Worm (Caenorhabditis elegans) whole organism, L2 larva: Measurements from ENCODE around the gene fbxa-44.
A peak's percentile ranks its signal among the peaks of the same experiment; 100 is the strongest.

ENCODE experiments used
- F13H6.1 ChIP-seq: sonication (generic microtip); optimal IDR thresholded peaks from 2 replicates; lab custom pipeline; 2016; ENCODE audit warnings: missing genetic modification characterization, missing compliant biosample characterization
- Y55F3AM.14 ChIP-seq: fragments of 200-800 bp; sonication (Bioruptor generic); optimal IDR thresholded peaks from 2 replicates; lab custom pipeline; 2018; ENCODE audit warnings: mild to moderate bottlenecking, missing genetic modification characterization, missing compliant biosample characterization
- ZK546.5 ChIP-seq: sonication (generic microtip); optimal IDR thresholded peaks from 2 replicates; lab custom pipeline; 2017; ENCODE audit warnings: missing biosample characterization, missing genetic modification characterization
- alr-1 ChIP-seq: fragments of 150-350 bp; optimal IDR thresholded peaks from 2 replicates; lab custom pipeline; 2014; ENCODE audit warnings: missing biosample characterization, missing genetic modification characterization
- aly-2 ChIP-seq: fragments of 150-350 bp; optimal IDR thresholded peaks from 2 replicates; lab custom pipeline; 2014; ENCODE audit warnings: missing biosample characterization, missing genetic modification characterization
- ama-1 ChIP-seq: fragments of 150-350 bp; optimal IDR thresholded peaks from 2 replicates; lab custom pipeline; 2018; ENCODE audit warnings: inconsistent platforms
- ceh-16 ChIP-seq: fragments of 150-350 bp; optimal IDR thresholded peaks from 2 replicates; lab custom pipeline; 2014; ENCODE audit warnings: missing biosample characterization, missing genetic modification characterization
- ceh-82 ChIP-seq: fragments of 150-350 bp; optimal IDR thresholded peaks from 2 replicates; lab custom pipeline; 2014; ENCODE audit warnings: missing biosample characterization, missing genetic modification characterization
- crh-2 ChIP-seq: sonication (generic microtip); optimal IDR thresholded peaks from 2 replicates; lab custom pipeline; 2017; ENCODE audit warnings: missing biosample characterization, missing genetic modification characterization
- dmd-4 ChIP-seq: sonication (generic microtip); optimal IDR thresholded peaks from 2 replicates; lab custom pipeline; 2017; ENCODE audit warnings: missing biosample characterization, missing genetic modification characterization
- egl-27 ChIP-seq: sonication (generic microtip); optimal IDR thresholded peaks from 3 replicates; lab custom pipeline; 2017; ENCODE audit warnings: missing biosample characterization, missing genetic modification reagents, missing genetic modification characterization
- elt-1 ChIP-seq: fragments of 150-350 bp; optimal IDR thresholded peaks from 2 replicates; lab custom pipeline; 2014; ENCODE audit warnings: missing biosample characterization, missing genetic modification characterization
- elt-3 ChIP-seq: sonication (generic microtip); optimal IDR thresholded peaks from 2 replicates; lab custom pipeline; 2017; ENCODE audit warnings: missing biosample characterization, missing genetic modification characterization
- fos-1 ChIP-seq: fragments of 150-350 bp; optimal IDR thresholded peaks from 2 replicates; lab custom pipeline; 2014; ENCODE audit warnings: missing biosample characterization, missing genetic modification characterization
- gmeb-1 ChIP-seq: fragments of 150-350 bp; optimal IDR thresholded peaks from 2 replicates; lab custom pipeline; 2014; ENCODE audit warnings: missing biosample characterization, missing genetic modification characterization
- lin-11 ChIP-seq: fragments of 150-350 bp; sonication (generic microtip); optimal IDR thresholded peaks from 2 replicates; lab custom pipeline; 2014; ENCODE audit warnings: missing biosample characterization, missing genetic modification characterization, inconsistent platforms, mixed read lengths
- lin-39 ChIP-seq: fragments of 150-350 bp; optimal IDR thresholded peaks from 2 replicates; lab custom pipeline; 2014; ENCODE audit warnings: missing biosample characterization, missing genetic modification reagents, missing genetic modification characterization
- mab-5 ChIP-seq: fragments of 150-350 bp; optimal IDR thresholded peaks from 2 replicates; lab custom pipeline; 2014; ENCODE audit warnings: missing biosample characterization, missing genetic modification characterization
- mdl-1 ChIP-seq, 2 experiments: fragments of 150-350 bp in 1 of 2; sonication (generic microtip) in 1 of 2; optimal IDR thresholded peaks; 2 replicates each; lab custom pipeline; 2017; ENCODE audit warnings: missing biosample characterization in 2 of 2, missing genetic modification characterization in 2 of 2
- nhr-11 ChIP-seq: fragments of 150-350 bp; optimal IDR thresholded peaks from 2 replicates; lab custom pipeline; 2014; ENCODE audit warnings: missing biosample characterization, missing genetic modification characterization
- nhr-12 ChIP-seq: fragments of 150-350 bp; optimal IDR thresholded peaks from 2 replicates; lab custom pipeline; 2014; ENCODE audit warnings: missing biosample characterization, missing genetic modification characterization
- nhr-129 ChIP-seq: fragments of 150-350 bp; optimal IDR thresholded peaks from 2 replicates; lab custom pipeline; 2014; ENCODE audit warnings: missing biosample characterization, missing genetic modification characterization
- nhr-21 ChIP-seq: fragments of 150-350 bp; optimal IDR thresholded peaks from 2 replicates; lab custom pipeline; 2014; ENCODE audit warnings: missing biosample characterization, missing genetic modification characterization
- nhr-23 ChIP-seq: fragments of 150-350 bp; optimal IDR thresholded peaks from 2 replicates; lab custom pipeline; 2014; ENCODE audit warnings: missing biosample characterization, missing genetic modification reagents, missing genetic modification characterization
- nhr-237 ChIP-seq: fragments of 150-350 bp; optimal IDR thresholded peaks from 2 replicates; lab custom pipeline; 2014; ENCODE audit warnings: missing biosample characterization, missing genetic modification characterization
- nhr-25 ChIP-seq: fragments of 150-350 bp; sonication (generic microtip); optimal IDR thresholded peaks from 3 replicates; lab custom pipeline; 2014; ENCODE audit warnings: missing biosample characterization, missing genetic modification characterization
- nhr-77 ChIP-seq: fragments of 150-350 bp; optimal IDR thresholded peaks from 2 replicates; lab custom pipeline; 2014; ENCODE audit warnings: missing biosample characterization, missing genetic modification characterization
- sem-4 ChIP-seq: fragments of 150-350 bp; optimal IDR thresholded peaks from 2 replicates; lab custom pipeline; 2014; ENCODE audit warnings: missing biosample characterization, missing genetic modification reagents, missing genetic modification characterization
- skn-1 ChIP-seq: sonication (generic microtip); optimal IDR thresholded peaks from 2 replicates; lab custom pipeline; 2017; ENCODE audit warnings: missing biosample characterization, missing genetic modification characterization
- sma-3 ChIP-seq: sonication (generic microtip); optimal IDR thresholded peaks from 2 replicates; lab custom pipeline; 2016; ENCODE audit warnings: missing genetic modification reagents, missing genetic modification characterization, missing compliant biosample characterization
- sma-9 ChIP-seq, 2 experiments: fragments of 150-350 bp in 1 of 2; sonication (generic microtip) in 1 of 2; optimal IDR thresholded peaks; 2 replicates each; lab custom pipeline; 2014 to 2016; ENCODE audit warnings: missing genetic modification characterization in 2 of 2, mild to moderate bottlenecking in 1 of 2, missing biosample characterization in 1 of 2, missing compliant biosample characterization in 1 of 2, missing genetic modification reagents in 1 of 2, moderate library complexity in 1 of 2
- zag-1 ChIP-seq: fragments of 150-350 bp; optimal IDR thresholded peaks from 2 replicates; lab custom pipeline; 2014; ENCODE audit warnings: missing biosample characterization, missing genetic modification characterization

Gene fbxa-44

ce11 chrV:16888788-16889325 is at the start of gene fbxa-44, which contains the start of gene ifas-2:
fbxa-44 (plus strand) TSS chrV:16889275.
ifas-2 (minus strand) TSS chrV:16888888.
- no peak for TF ChIP-seq F13H6.1 (tag; lab: Kevin White, UChicago)
- no peak for TF ChIP-seq nhr-25 (tag; lab: Kevin White, UChicago)
- no peak for TF ChIP-seq ZK546.5 (tag; lab: Kevin White, UChicago)

ce11 chrV:16840283-16840682 is 48.8 kb upstream of the fbxa-44 start:
- TF ChIP-seq fos-1 (tag; lab: Kevin White, UChicago) (peak; percentile 76), sma-9 (GFP tag; optimal IDR thresholded peaks at IDR 0.05; lab: Kevin White, UChicago) (peak; percentile 50), sma-9 (tag; optimal IDR thresholded peaks at IDR 0.05; lab: Kevin White, UChicago) (no peak), nhr-12 (tag; lab: Kevin White, UChicago) (no peak), zag-1 (no peak), mab-5 (tag; lab: Kevin White, UChicago) (no peak), ceh-16 (no peak)

ce11 chrV:16840961-16841360 is 48.1 kb upstream of the fbxa-44 start, which contains the start of gene clec-40:
clec-40 (minus strand) TSS chrV:16841061.
- TF ChIP-seq elt-1 (tag; lab: Kevin White, UChicago) (no peak), ceh-82 (tag; lab: Kevin White, UChicago) (no peak), nhr-77 (tag; lab: Kevin White, UChicago) (no peak), nhr-11 (tag; lab: Kevin White, UChicago) (no peak), ceh-16 (no peak), nhr-25 (tag; lab: Kevin White, UChicago) (no peak), sem-4 (tag; lab: Kevin White, UChicago) (no peak), alr-1 (tag; lab: Kevin White, UChicago) (no peak), nhr-21 (tag; lab: Kevin White, UChicago) (no peak), nhr-129 (tag; lab: Kevin White, UChicago) (no peak), mdl-1 (tag; optimal IDR thresholded peaks at IDR 0.05; lab: Kevin White, UChicago) (no peak), aly-2 (no peak), zag-1 (no peak), sma-3 (no peak)
- TF ChIP-seq, all 48 proteins: peak for 0

ce11 chrV:16842941-16843340 is 46.1 kb upstream of the fbxa-44 start, which contains the start of gene clec-25:
clec-25 (plus strand) TSS chrV:16843241.
- TF ChIP-seq gmeb-1 (tag; lab: Kevin White, UChicago) = no peak
- no peak for TF ChIP-seq sem-4 (tag; lab: Kevin White, UChicago)
- no peak for TF ChIP-seq ama-1 (lab: Kevin White, UChicago)
- TF ChIP-seq nhr-23 (tag; lab: Kevin White, UChicago) = no peak
- no peak for TF ChIP-seq lin-11 (tag; lab: Kevin White, UChicago)
- no peak for TF ChIP-seq aly-2
- no peak for TF ChIP-seq nhr-11 (tag; lab: Kevin White, UChicago)
- no peak for TF ChIP-seq lin-39 (tag; lab: Kevin White, UChicago)
- no peak for TF ChIP-seq fos-1 (tag; lab: Kevin White, UChicago)
- TF ChIP-seq Y55F3AM.14 (GFP tag; lab: Kevin White, UChicago) = no peak
- no peak for TF ChIP-seq mdl-1 (tag; optimal IDR thresholded peaks at IDR 0.05; lab: Kevin White, UChicago)
- no peak for TF ChIP-seq ceh-16
- TF ChIP-seq zag-1 = no peak

ce11 chrV:16848498-16848897 is 40.6 kb upstream of the fbxa-44 start, which contains the start of the genes clec-36 and clec-26:
clec-36 (minus strand) TSS chrV:16848598.
clec-26 (plus strand) TSS chrV:16848611.
- TF ChIP-seq mdl-1 (tag; optimal IDR thresholded peaks at IDR 0.05; lab: Kevin White, UChicago) (no peak), skn-1 (tag; lab: Kevin White, UChicago) (no peak), gmeb-1 (tag; lab: Kevin White, UChicago) (no peak), nhr-237 (tag; lab: Kevin White, UChicago) (no peak), crh-2 (tag; lab: Kevin White, UChicago) (no peak), Y55F3AM.14 (GFP tag; lab: Kevin White, UChicago) (no peak), dmd-4 (tag; lab: Kevin White, UChicago) (no peak), egl-27 (tag; lab: Kevin White, UChicago) (no peak), ama-1 (lab: Kevin White, UChicago) (no peak), elt-3 (tag; lab: Kevin White, UChicago) (no peak)
